Fruit fly (Drosophila melanogaster): Measurements from ENCODE around the gene CG33301.

Gene CG33301

DNA sequence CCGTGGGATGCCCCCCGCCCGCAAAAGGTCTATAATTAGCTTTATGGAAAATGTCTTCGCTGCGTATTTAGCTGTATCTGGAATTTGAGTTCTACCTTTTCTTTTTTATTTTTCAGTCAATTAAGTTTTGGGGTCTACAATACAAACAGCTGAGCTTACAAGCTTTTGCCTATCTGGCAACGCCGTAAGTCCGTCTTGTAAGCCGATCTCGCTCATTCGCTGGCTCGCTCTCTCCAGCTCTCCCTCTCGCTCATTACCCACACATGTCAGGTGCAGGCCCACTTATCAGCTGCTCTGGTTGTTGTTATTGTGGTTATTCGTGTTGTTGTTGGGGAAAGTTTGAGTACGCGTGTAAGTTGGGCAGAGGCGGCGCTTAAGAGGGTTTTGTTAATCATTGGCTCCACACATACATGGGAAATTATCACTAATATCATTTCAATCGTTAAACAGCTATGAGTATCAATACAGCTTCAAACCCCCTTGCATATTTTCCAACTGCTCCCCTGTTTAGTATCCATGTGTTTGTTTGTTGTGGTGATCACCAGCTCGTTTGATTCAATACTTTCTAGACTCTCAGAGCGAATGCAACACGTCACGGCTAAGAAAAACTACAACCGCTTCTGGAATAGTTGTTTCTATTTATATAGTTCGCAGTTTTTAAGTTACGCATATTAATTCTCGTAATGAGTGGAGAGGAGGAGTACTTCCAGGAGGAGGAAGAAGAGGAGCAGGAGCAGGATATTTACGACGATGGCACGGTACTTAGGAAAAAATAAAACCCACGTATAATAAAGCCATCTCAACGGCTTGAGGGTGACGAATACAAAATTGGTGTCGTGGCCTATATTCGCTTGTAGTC, 39.4 kb upstream of the CG33301 start (continued):
- no peak for TF ChIP-seq CG16813 (GFP tag; IDR thresholded peaks at IDR 0.05; ENCODE audit: partially characterized antibody)
- TF ChIP-seq Dek (tag; optimal IDR thresholded peaks at IDR 0.05) = peak; percentile 96
- peak; percentile 99 for TF ChIP-seq CG2120 (GFP tag; optimal IDR thresholded peaks at IDR 0.05)
- TF ChIP-seq CG8924 (tag; optimal IDR thresholded peaks at IDR 0.05) = peak; percentile 96
- TF ChIP-seq CG13123 (GFP tag; optimal IDR thresholded peaks at IDR 0.05) = peak; percentile 93
- TF ChIP-seq seq (GFP tag; IDR thresholded peaks at IDR 0.05) = peak; percentile 94
- peak; percentile 91 for TF ChIP-seq Ssrp (tag; optimal IDR thresholded peaks at IDR 0.05)
- TF ChIP-seq Nf-YC (tag; optimal IDR thresholded peaks at IDR 0.05) = peak; percentile 84
- peak; percentile 86 for TF ChIP-seq CG5180 (GFP tag; optimal IDR thresholded peaks at IDR 0.05)
- TF ChIP-seq ERR (GFP tag; optimal IDR thresholded peaks at IDR 0.05) = peak; percentile 97
- peak; percentile 96 for TF ChIP-seq CG10209 (GFP tag; optimal IDR thresholded peaks at IDR 0.05)
- TF ChIP-seq fd96Cb (tag; optimal IDR thresholded peaks at IDR 0.05) = peak; percentile 96
- peak; percentile 97 for TF ChIP-seq CG7372 (GFP tag; IDR thresholded peaks at IDR 0.05)
- TF ChIP-seq z (GFP tag; IDR thresholded peaks at IDR 0.05) = peak; percentile 74; the same call in 2 of the 3 replicates
- TF ChIP-seq Gug (GFP tag; IDR thresholded peaks at IDR 0.05) = peak; percentile 98
- no peak for TF ChIP-seq pita (GFP tag; optimal IDR thresholded peaks at IDR 0.05)
- TF ChIP-seq mam (GFP tag; optimal IDR thresholded peaks at IDR 0.05) = peak; percentile 99
- TF ChIP-seq CG1832 (GFP tag; optimal IDR thresholded peaks at IDR 0.05) = peak; percentile 83
- peak; percentile 95 for TF ChIP-seq B-H2 (GFP tag; optimal IDR thresholded peaks at IDR 0.05)
- TF ChIP-seq sens-2 (GFP tag; IDR thresholded peaks at IDR 0.05) = peak; percentile 96
- no peak for TF ChIP-seq vnd (GFP tag; IDR thresholded peaks at IDR 0.05; ENCODE audit: partially characterized antibody)
- TF ChIP-seq CG32532 (GFP tag; IDR thresholded peaks at IDR 0.05) = peak; percentile 99
- TF ChIP-seq CG3995 (GFP tag; optimal IDR thresholded peaks at IDR 0.05) = peak; percentile 84
- TF ChIP-seq CG6791 (GFP tag; IDR thresholded peaks at IDR 0.05; ENCODE audit: partially characterized antibody) = no peak
- TF ChIP-seq dati (GFP tag; IDR thresholded peaks at IDR 0.05) = peak; percentile 89
- TF ChIP-seq zf30C (GFP tag; optimal IDR thresholded peaks at IDR 0.05) = no peak
- no peak for TF ChIP-seq sc (optimal IDR thresholded peaks at IDR 0.05)
- peak; percentile 85 for TF ChIP-seq sc (GFP tag; optimal IDR thresholded peaks at IDR 0.05)
- peak; percentile 86 for TF ChIP-seq cg (GFP tag; optimal IDR thresholded peaks at IDR 0.05)
- peak; percentile 97 for TF ChIP-seq CG12071 (GFP tag; optimal IDR thresholded peaks at IDR 0.05)
- TF ChIP-seq CG18599 (GFP tag; optimal IDR thresholded peaks at IDR 0.05) = peak; percentile 98
- no peak; the same call in 1 of the 2 replicates for TF ChIP-seq Bgb (GFP tag; IDR thresholded peaks at IDR 0.05; ENCODE audit: partially characterized antibody)
- peak; percentile 95 for TF ChIP-seq ap (GFP tag; IDR thresholded peaks at IDR 0.05)
- TF ChIP-seq CG7556 (GFP tag; optimal IDR thresholded peaks at IDR 0.05) = peak; percentile 94
- peak; percentile 98 for TF ChIP-seq CG9876 (GFP tag; optimal IDR thresholded peaks at IDR 0.05)
- peak; percentile 94 for TF ChIP-seq dmrt11E (tag; optimal IDR thresholded peaks at IDR 0.05)
- TF ChIP-seq CG32767 (GFP tag; IDR thresholded peaks at IDR 0.05) = peak; percentile 94
- TF ChIP-seq CHES-1-like (GFP tag; optimal IDR thresholded peaks at IDR 0.05) = peak; percentile 98
- TF ChIP-seq gro (GFP tag; optimal IDR thresholded peaks at IDR 0.05) = peak; percentile 98
- TF ChIP-seq Hmx (GFP tag; optimal IDR thresholded peaks at IDR 0.05) = peak; percentile 94
- TF ChIP-seq CG2889 (GFP tag; IDR thresholded peaks at IDR 0.05) = peak; percentile 97
- TF ChIP-seq grn (GFP tag; optimal IDR thresholded peaks at IDR 0.05) = peak; percentile 78
- peak; percentile 96 for TF ChIP-seq fd3F (GFP tag; optimal IDR thresholded peaks at IDR 0.05)
- TF ChIP-seq Sin3A (optimal IDR thresholded peaks at IDR 0.05) = no peak
- peak; percentile 97 for TF ChIP-seq Ptx1 (GFP tag; IDR thresholded peaks at IDR 0.05)
- TF ChIP-seq CG14014 (GFP tag; IDR thresholded peaks at IDR 0.05) = peak; percentile 98
- peak; percentile 93 for TF ChIP-seq peb (GFP tag; IDR thresholded peaks at IDR 0.05)
- TF ChIP-seq Doc2 (GFP tag; IDR thresholded peaks at IDR 0.05) = peak; percentile 94
- peak; percentile 99 for TF ChIP-seq CG11456 (GFP tag; IDR thresholded peaks at IDR 0.05)

All from whole organism, embryonic.